Worm (Caenorhabditis elegans): ENCODE measurements around the gene cux-7.

- TF ChIP-seq nhr-76 (tag; optimal IDR thresholded peaks at IDR 0.05) (no peak), elt-3 (tag; optimal IDR thresholded peaks at IDR 0.05) (no peak), unc-62 (GFP tag; optimal IDR thresholded peaks at IDR 0.05) (no peak), unc-39 (tag; optimal IDR thresholded peaks at IDR 0.05) (no peak), snpc-4 (tag; optimal IDR thresholded peaks at IDR 0.05) (no peak), nhr-12 (tag; optimal IDR thresholded peaks at IDR 0.05) (no peak), mep-1 (tag; optimal IDR thresholded peaks at IDR 0.05) (no peak), ztf-11 (tag; optimal IDR thresholded peaks at IDR 0.05) (no peak), nhr-237 (tag; optimal IDR thresholded peaks at IDR 0.05) (no peak), mab-5 (tag; optimal IDR thresholded peaks at IDR 0.05) (no peak), lin-13 (tag; optimal IDR thresholded peaks at IDR 0.05) (no peak), pha-4 (tag; optimal IDR thresholded peaks at IDR 0.05) (no peak), lsy-2 (tag; optimal IDR thresholded peaks at IDR 0.05) (no peak), drap-1 (GFP tag; optimal IDR thresholded peaks at IDR 0.05) (no peak)
Measured at ce11 chrIII:7518424-7518823, 2.2 kb downstream of the cux-7 start, which contains the start of gene clk-2.
